Worm (Caenorhabditis elegans) whole organism, L1 larva: ENCODE data around the gene C07D10.5.
A peak's percentile ranks its signal among the peaks of the same experiment; 100 is the strongest.

ENCODE experiments used
- dsc-1 ChIP-seq: sonication (generic microtip); optimal IDR thresholded peaks from 2 replicates; lab custom pipeline; 2016; ENCODE audit warnings: mild to moderate bottlenecking, missing genetic modification characterization, missing compliant biosample characterization
- lin-39 ChIP-seq: fragments of 150-350 bp; optimal IDR thresholded peaks from 2 replicates; lab custom pipeline; 2014; ENCODE audit warnings: missing biosample characterization, missing genetic modification reagents, missing genetic modification characterization
- mep-1 ChIP-seq: fragments of 150-350 bp; optimal IDR thresholded peaks from 2 replicates; lab custom pipeline; 2014; ENCODE audit warnings: missing biosample characterization, missing genetic modification characterization
- nhr-77 ChIP-seq: fragments of 150-350 bp; optimal IDR thresholded peaks from 2 replicates; lab custom pipeline; 2014; ENCODE audit warnings: missing biosample characterization, missing genetic modification characterization
- nhr-85 ChIP-seq: sonication (generic microtip); peaks from one replicate; lab custom pipeline; 2016; ENCODE audit warnings: missing genetic modification characterization, inconsistent platforms, missing compliant biosample characterization
- rnt-1 ChIP-seq: sonication (generic microtip); optimal IDR thresholded peaks from 2 replicates; lab custom pipeline; 2016; ENCODE audit warnings: mild to moderate bottlenecking, missing genetic modification characterization, moderate library complexity, missing compliant biosample characterization
- zag-1 ChIP-seq: fragments of 150-350 bp; optimal IDR thresholded peaks from 2 replicates; lab custom pipeline; 2014; ENCODE audit warnings: missing biosample characterization, missing genetic modification characterization

ce11 chrII:7392052-7392694 lies 10.8 kb downstream of the C07D10.5 start:
- TF ChIP-seq zag-1 (tag; lab: Kevin White, UChicago), result no peak
- TF ChIP-seq lin-39 (tag; lab: Kevin White, UChicago), result no peak
- no peak for TF ChIP-seq mep-1 (tag; lab: Kevin White, UChicago)
- TF ChIP-seq nhr-85, result peak; percentile 82
- TF ChIP-seq nhr-77, result no peak
- no peak for TF ChIP-seq dsc-1 (tag; lab: Kevin White, UChicago)
- peak; percentile 38 for TF ChIP-seq rnt-1 (tag; lab: Kevin White, UChicago)
